Fruit fly (Drosophila melanogaster): ENCODE data around the gene Elp5.

Elp5 gene

DNA sequence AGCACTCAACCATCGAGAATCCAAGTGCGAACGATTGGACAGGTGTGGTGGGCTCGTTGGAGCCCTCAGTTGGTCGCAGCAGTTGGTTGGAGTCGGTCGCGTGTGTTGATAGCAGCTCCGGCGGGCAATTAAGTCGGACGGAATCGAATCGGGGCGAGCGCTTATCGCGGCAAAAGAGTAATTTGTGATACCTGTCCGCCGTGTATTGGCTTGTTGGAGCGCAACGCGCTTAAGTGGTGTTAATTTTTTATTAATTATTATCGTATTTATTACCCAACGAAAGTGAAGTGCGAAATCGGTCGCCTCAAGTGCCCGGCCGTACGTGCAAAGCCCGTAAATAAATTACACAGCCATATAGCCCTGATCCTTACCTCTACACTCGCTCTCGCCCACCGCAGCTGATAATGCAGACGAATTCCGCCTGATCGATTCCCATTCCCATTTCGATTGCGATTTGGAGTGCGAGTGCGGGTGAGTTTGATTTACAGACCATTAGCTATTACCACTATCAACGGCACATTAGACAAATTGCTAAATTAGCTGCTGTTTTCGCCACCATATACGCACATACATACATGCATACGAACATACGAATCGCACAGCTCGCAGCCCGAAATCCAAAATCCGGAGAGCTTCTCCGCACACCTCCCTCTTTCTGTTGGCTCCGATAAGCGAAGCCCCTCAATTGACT is 19.6 kb upstream of the Elp5 start, which contains the start of gene ACXD:
ACXD (plus strand) TSS at position 66 of the 691 bp plus-strand sequence.
- TF ChIP-seq CG12605 (GFP tag; IDR thresholded peaks at IDR 0.05) (no peak), D1 (tag; optimal IDR thresholded peaks at IDR 0.05) (no peak), Pif1A (GFP tag; optimal IDR thresholded peaks at IDR 0.05) (no peak), CG34367 (tag; optimal IDR thresholded peaks at IDR 0.05) (no peak), Ets98B (GFP tag; IDR thresholded peaks at IDR 0.05) (no peak), Snoo (tag; optimal IDR thresholded peaks at IDR 0.05) (no peak), CG32121 (GFP tag; IDR thresholded peaks at IDR 0.05) (no peak), EcR (GFP tag; optimal IDR thresholded peaks at IDR 0.05) (no peak), CG8159 (tag; optimal IDR thresholded peaks at IDR 0.05) (no peak), fd96Ca (GFP tag; IDR thresholded peaks at IDR 0.05) (no peak), CG15710 (tag; optimal IDR thresholded peaks at IDR 0.05) (no peak), CG13204 (GFP tag; optimal IDR thresholded peaks at IDR 0.05) (no peak)

DNA sequence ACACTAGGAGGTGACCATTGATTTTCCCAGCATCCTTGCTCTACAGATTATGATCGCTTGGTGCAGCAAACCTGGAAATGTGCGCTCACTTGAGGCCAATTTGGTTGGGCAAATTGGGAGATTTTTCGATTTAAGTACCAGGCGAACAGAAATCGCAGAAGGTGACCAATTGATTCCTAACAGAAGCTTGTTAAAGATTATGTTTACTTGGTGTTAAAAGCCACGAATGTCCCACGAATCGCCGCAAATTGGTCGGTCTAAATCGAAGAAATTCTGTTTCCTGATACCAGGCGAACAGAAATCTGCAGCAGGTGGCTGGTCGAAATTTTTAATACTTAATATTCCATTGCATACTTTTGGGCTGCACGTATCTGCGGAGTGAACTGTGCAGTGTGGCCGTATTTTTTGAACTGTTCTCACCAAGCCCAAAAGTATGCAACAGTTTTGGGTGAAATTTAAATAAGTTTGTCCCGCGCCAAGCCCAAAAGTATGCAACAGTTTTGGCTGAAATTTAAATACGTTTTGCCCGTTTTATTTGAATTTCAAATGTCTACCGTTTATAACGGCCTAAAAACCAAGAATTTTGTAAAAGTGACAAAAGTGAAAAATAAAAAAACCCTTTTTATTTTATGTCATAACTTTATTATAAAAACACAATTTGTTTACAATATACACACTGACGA is 13.3 kb upstream of the Elp5 start, which contains the start of gene CG32301:
CG32301 (plus strand) TSS at position 633 of the 683 bp plus-strand sequence.
- TF ChIP-seq EcR (GFP tag; optimal IDR thresholded peaks at IDR 0.05) (no peak), D1 (tag; optimal IDR thresholded peaks at IDR 0.05) (no peak), CG4496 (GFP tag; IDR thresholded peaks at IDR 0.05) (no peak), CG17806 (tag; optimal IDR thresholded peaks at IDR 0.05) (no peak), CG32121 (GFP tag; IDR thresholded peaks at IDR 0.05) (no peak), Snoo (tag; optimal IDR thresholded peaks at IDR 0.05) (no peak), fd96Ca (GFP tag; IDR thresholded peaks at IDR 0.05) (no peak), CG8301 (tag; optimal IDR thresholded peaks at IDR 0.05) (no peak), CG8159 (tag; optimal IDR thresholded peaks at IDR 0.05) (no peak), CG12605 (GFP tag; IDR thresholded peaks at IDR 0.05) (no peak), rn (GFP tag; IDR thresholded peaks at IDR 0.05) (no peak)

DNA sequence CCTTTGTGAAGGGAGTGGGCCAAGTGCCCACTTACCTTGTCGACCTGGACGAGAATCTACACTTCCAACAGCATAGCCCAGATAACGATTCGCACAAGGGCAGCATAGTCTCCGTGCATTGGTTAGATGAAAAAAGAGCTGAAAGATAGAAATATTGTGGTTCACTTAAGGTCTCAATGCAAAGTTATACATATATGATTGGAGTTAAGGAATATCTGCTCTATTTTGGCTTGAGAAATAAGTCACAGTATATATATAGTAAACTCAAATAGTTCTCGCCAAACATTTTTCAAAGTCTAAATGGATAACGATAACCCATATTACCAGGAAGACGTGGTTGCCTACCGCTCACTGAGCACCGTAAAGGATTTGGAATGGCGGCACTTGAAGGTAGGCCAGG is 8.9 kb upstream of the Elp5 start, which contains the start of gene CG32305:
CG32305 (plus strand) TSS at position 301 of the 400 bp plus-strand sequence.
- TF ChIP-seq CG12605 (GFP tag; IDR thresholded peaks at IDR 0.05): no peak
- no peak for TF ChIP-seq CG8159 (tag; optimal IDR thresholded peaks at IDR 0.05)
- TF ChIP-seq gl (tag; optimal IDR thresholded peaks at IDR 0.05): no peak
- no peak for TF ChIP-seq Ets98B (GFP tag; IDR thresholded peaks at IDR 0.05)

DNA sequence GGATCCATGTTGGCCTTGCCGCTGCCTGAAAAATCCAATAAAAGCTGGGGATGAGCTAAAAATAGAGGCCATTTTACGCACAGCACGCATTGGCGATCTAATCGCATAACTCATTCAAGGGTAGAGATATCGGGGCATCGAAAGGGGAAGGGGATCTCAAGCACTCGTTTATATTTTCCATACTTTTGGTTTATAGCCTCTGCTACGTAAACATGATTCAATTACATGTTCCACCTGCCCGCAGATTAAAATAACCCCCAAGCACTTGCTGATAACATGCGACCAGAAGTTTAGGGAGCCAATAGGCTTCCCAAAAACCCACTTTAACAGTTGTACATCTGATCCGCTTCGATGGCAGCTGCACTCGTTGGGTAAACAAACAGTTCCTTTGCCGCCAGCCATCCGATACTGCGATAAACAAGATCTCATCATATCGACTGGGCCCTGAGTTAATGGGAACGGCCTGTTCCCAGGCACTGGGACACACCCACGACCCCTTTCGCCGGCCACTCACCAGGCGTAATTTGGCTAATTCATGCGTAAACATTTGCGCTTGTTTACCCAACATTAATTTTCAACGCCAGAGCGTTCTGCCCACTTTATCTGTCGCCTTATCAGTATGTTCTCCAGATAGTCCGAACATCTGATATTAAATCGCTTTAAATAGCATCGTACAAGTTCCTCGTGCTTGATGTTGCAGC is 3.1 kb upstream of the Elp5 start:
- no peak for TF ChIP-seq Snoo (tag; optimal IDR thresholded peaks at IDR 0.05)
- no peak for TF ChIP-seq CG9948 (tag; optimal IDR thresholded peaks at IDR 0.05)
- TF ChIP-seq fd96Ca (GFP tag; IDR thresholded peaks at IDR 0.05): no peak
- TF ChIP-seq CG10348 (GFP tag; IDR thresholded peaks at IDR 0.05): no peak
- TF ChIP-seq gl (tag; optimal IDR thresholded peaks at IDR 0.05): no peak
- TF ChIP-seq Ets98B (GFP tag; IDR thresholded peaks at IDR 0.05): no peak
- no peak for TF ChIP-seq rn (GFP tag; IDR thresholded peaks at IDR 0.05)
- no peak for TF ChIP-seq CG13204 (GFP tag; optimal IDR thresholded peaks at IDR 0.05)
- TF ChIP-seq CG8301 (tag; optimal IDR thresholded peaks at IDR 0.05): no peak
- TF ChIP-seq CG8159 (tag; optimal IDR thresholded peaks at IDR 0.05): no peak
- no peak for TF ChIP-seq CG15710 (tag; optimal IDR thresholded peaks at IDR 0.05)
- no peak for TF ChIP-seq D1 (tag; optimal IDR thresholded peaks at IDR 0.05)
- TF ChIP-seq Pif1B (GFP tag; optimal IDR thresholded peaks at IDR 0.05): no peak

DNA sequence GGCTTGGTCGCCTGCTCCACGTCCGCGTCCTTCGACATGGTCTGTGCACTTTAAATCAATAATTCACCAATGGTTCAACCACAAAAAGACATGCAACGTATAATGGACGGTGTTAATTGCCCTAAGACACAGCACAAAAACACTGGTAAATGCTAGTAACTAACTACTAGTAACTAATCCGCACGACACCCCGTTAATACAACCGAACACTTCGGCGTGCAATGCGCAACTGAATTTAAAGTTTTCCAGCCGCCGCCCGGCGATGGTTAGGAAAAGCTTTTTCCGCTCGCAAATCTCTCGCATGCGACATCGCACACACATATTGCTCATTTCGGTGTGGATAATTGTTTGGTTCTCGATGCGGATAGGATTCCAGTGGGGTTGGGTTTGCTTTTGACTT is 1.5 kb upstream of the Elp5 start:
- TF ChIP-seq fd96Ca (GFP tag; IDR thresholded peaks at IDR 0.05) (no peak), Ets98B (GFP tag; IDR thresholded peaks at IDR 0.05) (peak; percentile 29)

DNA sequence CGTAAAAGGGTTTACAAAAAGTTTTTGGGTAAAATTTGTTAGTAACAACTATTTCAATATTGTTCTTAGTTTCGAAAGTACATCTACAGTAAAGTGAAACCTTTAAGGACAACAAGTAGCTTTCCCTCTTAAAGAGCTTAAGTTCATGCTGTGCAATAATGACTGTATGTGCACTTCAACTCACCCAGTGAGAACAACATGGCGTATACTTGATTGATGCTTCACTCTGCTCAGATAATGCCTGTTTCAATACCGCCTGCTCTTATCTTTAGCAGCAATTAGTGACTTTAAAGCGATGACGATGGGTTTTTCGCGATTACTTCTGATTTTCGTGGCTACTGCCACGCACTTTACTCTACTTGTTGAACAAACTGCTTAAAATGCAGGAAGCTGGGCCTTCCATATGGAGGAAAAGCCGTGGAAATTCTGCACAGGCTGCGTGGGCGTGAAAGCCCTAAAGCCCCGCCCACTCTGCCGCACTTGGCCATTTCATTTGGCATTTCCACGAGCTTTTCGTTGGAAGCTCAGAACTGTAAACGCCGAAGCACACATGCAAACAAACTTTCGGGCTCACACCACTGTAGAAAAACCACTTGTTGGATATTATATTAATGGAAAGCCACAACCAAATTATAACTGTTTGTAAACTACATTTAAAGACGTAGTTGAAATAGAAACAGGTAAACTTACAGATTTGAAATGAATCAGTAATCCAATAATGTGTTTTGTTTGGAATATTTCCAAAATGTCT is 659 bp upstream of the Elp5 start:
- TF ChIP-seq CG8159 (tag; optimal IDR thresholded peaks at IDR 0.05): no peak
- TF ChIP-seq CG17806 (tag; optimal IDR thresholded peaks at IDR 0.05): no peak
- TF ChIP-seq CG13204 (GFP tag; optimal IDR thresholded peaks at IDR 0.05): no peak
- TF ChIP-seq CG10348 (GFP tag; IDR thresholded peaks at IDR 0.05): no peak
- no peak for TF ChIP-seq Pif1A (GFP tag; optimal IDR thresholded peaks at IDR 0.05)
- TF ChIP-seq CG12605 (GFP tag; IDR thresholded peaks at IDR 0.05): peak; percentile 62; the same call in 1 of the 2 replicates
- TF ChIP-seq CG34367 (tag; optimal IDR thresholded peaks at IDR 0.05): no peak

All from whole organism, pupa.